Fruit fly (Drosophila melanogaster) whole organism, prepupa: Measurements from ENCODE around the gene CG3527.

Experiments used
- CG1621 ChIP-seq: fragments of 200-800 bp; sonication (Bioruptor generic); optimal IDR thresholded peaks from 3 replicates; lab custom pipeline; 2018; ENCODE audit warnings: missing biosample characterization, mild to moderate bottlenecking, missing genetic modification characterization
- CG4318 ChIP-seq: fragments of 200-800 bp; sonication (Bioruptor generic); optimal IDR thresholded peaks from 3 replicates; lab custom pipeline; 2017; ENCODE audit warnings: missing biosample characterization, mild to moderate bottlenecking, missing genetic modification characterization
- CG8319 ChIP-seq: fragments of 200-800 bp; sonication (Bioruptor generic); optimal IDR thresholded peaks from 3 replicates; lab custom pipeline; 2016; ENCODE audit warnings: missing biosample characterization, missing genetic modification characterization
- Smox ChIP-seq: fragments of 200-800 bp; sonication (Bioruptor generic); optimal IDR thresholded peaks from 3 replicates; lab custom pipeline; 2016; ENCODE audit warnings: missing biosample characterization, missing genetic modification characterization

dm6 chrX:4563980-4564379 is 12.2 kb downstream of the CG3527 start:
- no peak for TF ChIP-seq CG1621
- TF ChIP-seq CG4318 = no peak
- no peak for TF ChIP-seq Smox (GFP tag; lab: Kevin White, UChicago)
- TF ChIP-seq CG8319 (GFP tag; lab: Kevin White, UChicago) = no peak
